Worm (Caenorhabditis elegans): ENCODE results near the gene K08F8.7.

Gene K08F8.7

ce11 chrII:8742006-8742847 is 12.9 kb downstream of the K08F8.7 start:
- TF ChIP-seq C38D4.7 (GFP tag; optimal IDR thresholded peaks at IDR 0.05): no peak
- no peak for TF ChIP-seq zip-5 (tag; optimal IDR thresholded peaks at IDR 0.05)
- TF ChIP-seq dve-1 (tag; optimal IDR thresholded peaks at IDR 0.05): no peak
- TF ChIP-seq F13H6.1 (tag; optimal IDR thresholded peaks at IDR 0.05): no peak
- no peak for TF ChIP-seq lim-6 (tag; optimal IDR thresholded peaks at IDR 0.05)
- no peak for TF ChIP-seq npax-4 (tag; optimal IDR thresholded peaks at IDR 0.05)
- no peak for TF ChIP-seq tbx-2 (tag; optimal IDR thresholded peaks at IDR 0.05)
- no peak for TF ChIP-seq hlh-30 (tag; optimal IDR thresholded peaks at IDR 0.05; ENCODE audit: insufficient read depth)
- TF ChIP-seq ceh-24 (tag; optimal IDR thresholded peaks at IDR 0.05): no peak
- no peak for TF ChIP-seq tbx-7 (tag; optimal IDR thresholded peaks at IDR 0.05)
- no peak for TF ChIP-seq pat-9 (tag; optimal IDR thresholded peaks at IDR 0.05)
- no peak for TF ChIP-seq Y22D7AL.16 (tag; optimal IDR thresholded peaks at IDR 0.05)
- TF ChIP-seq ceh-14 (tag; optimal IDR thresholded peaks at IDR 0.05): no peak
- no peak for TF ChIP-seq fkh-6 (tag; optimal IDR thresholded peaks at IDR 0.05)

ce11 chrII:8741277-8741676 is 13.9 kb downstream of the K08F8.7 start:
- peak; percentile 35 for TF ChIP-seq hlh-30 (tag; optimal IDR thresholded peaks at IDR 0.05; ENCODE audit: insufficient read depth)
- no peak for TF ChIP-seq che-1 (tag; optimal IDR thresholded peaks at IDR 0.05)
- TF ChIP-seq zip-5 (tag; optimal IDR thresholded peaks at IDR 0.05): no peak

ce11 chrII:8740326-8740949 is 14.7 kb downstream of the K08F8.7 start:
- TF ChIP-seq unc-86 (tag; optimal IDR thresholded peaks at IDR 0.05): no peak
- peak; percentile 95 for TF ChIP-seq elt-2 (tag; optimal IDR thresholded peaks at IDR 0.05)
- no peak for TF ChIP-seq ceh-45 (GFP tag; IDR thresholded peaks at IDR 0.05)
- TF ChIP-seq fkh-6 (tag; optimal IDR thresholded peaks at IDR 0.05): no peak
- TF ChIP-seq fkh-10 (GFP tag; optimal IDR thresholded peaks at IDR 0.05): no peak
- no peak for TF ChIP-seq C08G9.2 (tag; optimal IDR thresholded peaks at IDR 0.05)
- TF ChIP-seq unc-42 (tag; optimal IDR thresholded peaks at IDR 0.05): no peak

ce11 chrII:8738955-8739354 is 16.2 kb downstream of the K08F8.7 start:
- TF ChIP-seq sox-4 (tag; optimal IDR thresholded peaks at IDR 0.05): no peak
- no peak for TF ChIP-seq nhr-11 (tag; optimal IDR thresholded peaks at IDR 0.05)
- no peak for TF ChIP-seq T23F11.4 (GFP tag; optimal IDR thresholded peaks at IDR 0.05)

- TF ChIP-seq C38D4.7 (GFP tag; optimal IDR thresholded peaks at IDR 0.05) (no peak), elt-2 (tag; optimal IDR thresholded peaks at IDR 0.05) (peak; percentile 23)
Observed at ce11 chrII:8738244-8738643, 16.9 kb downstream of the K08F8.7 start.

- TF ChIP-seq sox-2 (GFP tag; IDR thresholded peaks at IDR 0.05) (no peak), ceh-24 (tag; optimal IDR thresholded peaks at IDR 0.05) (no peak), ceh-34 (tag; optimal IDR thresholded peaks at IDR 0.05) (no peak), hlh-6 (tag; optimal IDR thresholded peaks at IDR 0.05) (no peak), sox-4 (tag; optimal IDR thresholded peaks at IDR 0.05) (no peak), ceh-6 (GFP tag; optimal IDR thresholded peaks at IDR 0.05) (no peak), fax-1 (tag; optimal IDR thresholded peaks at IDR 0.05) (no peak), pros-1 (tag; optimal IDR thresholded peaks at IDR 0.05) (no peak), ttx-3 (tag; optimal IDR thresholded peaks at IDR 0.05) (no peak), ahr-1 (tag; optimal IDR thresholded peaks at IDR 0.05) (no peak)
Observed at ce11 chrII:8737456-8737855, 17.7 kb downstream of the K08F8.7 start, which contains the start of gene idpb-4. idpb-4 (minus strand) TSS chrII:8737556.

All from whole organism, late embryonic.